Worm (Caenorhabditis elegans) whole organism, young adult: ENCODE measurements around the gene M106.8.

Experiments used
- F33H1.4 ChIP-seq: fragments of 200-800 bp; sonication (Bioruptor generic); IDR thresholded peaks from 2 replicates; pipeline ENCODE4 v1.3.6; 2022; ENCODE audit warnings: missing genetic modification reagents, missing genetic modification characterization, missing compliant biosample characterization
- Y67H2A.10 ChIP-seq: fragments of 200-800 bp; sonication (Bioruptor generic); conservative IDR thresholded peaks from 2 replicates; pipeline ENCODE4 v1.3.6; 2022; ENCODE audit warnings: missing genetic modification reagents, missing genetic modification characterization, missing compliant biosample characterization
- athp-1 ChIP-seq: sonication (generic microtip); optimal IDR thresholded peaks from 2 replicates; lab custom pipeline; 2017; ENCODE audit warnings: mild to moderate bottlenecking, missing genetic modification characterization, missing compliant biosample characterization
- efl-1 ChIP-seq: fragments of 150-350 bp; optimal IDR thresholded peaks from 2 replicates; lab custom pipeline; 2014; ENCODE audit warnings: missing biosample characterization, missing genetic modification reagents, missing genetic modification characterization
- hlh-26 ChIP-seq: fragments of 200-800 bp; sonication (Bioruptor generic); conservative IDR thresholded peaks from 2 replicates; pipeline ENCODE4 v1.3.6; 2022; ENCODE audit warnings: missing genetic modification reagents, missing genetic modification characterization, missing compliant biosample characterization
- mes-4 ChIP-seq: sonication (generic microtip); optimal IDR thresholded peaks from 2 replicates; lab custom pipeline; 2016; ENCODE audit warnings: missing genotype, missing genetic modification characterization, missing compliant biosample characterization
- nfya-1 ChIP-seq: sonication (generic microtip); optimal IDR thresholded peaks from 2 replicates; lab custom pipeline; 2017; ENCODE audit warnings: antibody characterized with exemption, missing compliant biosample characterization, missing genetic modification characterization, borderline replicate concordance; ENCODE audit not compliant: insufficient read depth
- sea-2 ChIP-seq: fragments of 200-800 bp; sonication (Bioruptor generic); IDR thresholded peaks from 2 replicates; pipeline ENCODE4 v1.3.6; 2022; ENCODE audit warnings: missing genetic modification characterization, missing compliant biosample characterization
- tbx-9 ChIP-seq: sonication (generic microtip); optimal IDR thresholded peaks from 2 replicates; lab custom pipeline; 2016; ENCODE audit warnings: borderline replicate concordance, missing genetic modification characterization, inconsistent platforms, missing compliant biosample characterization
- unc-62 ChIP-seq: fragments of 150-350 bp; optimal IDR thresholded peaks from 2 replicates; lab custom pipeline; 2014; ENCODE audit warnings: missing biosample characterization, missing genetic modification reagents, missing genetic modification characterization

- no peak for TF ChIP-seq sea-2 (GFP tag; lab: Robert Waterston, UW)
- TF ChIP-seq nfya-1 (tag; lab: Kevin White, UChicago) = no peak
- TF ChIP-seq Y67H2A.10 = no peak
- peak; percentile 92 for TF ChIP-seq F33H1.4 (GFP tag; lab: Robert Waterston, UW)
- TF ChIP-seq efl-1 = peak; percentile 93
- no peak for TF ChIP-seq tbx-9 (tag; lab: Kevin White, UChicago)
- TF ChIP-seq mes-4 (tag; lab: Kevin White, UChicago) = no peak
- no peak for TF ChIP-seq athp-1 (tag; lab: Kevin White, UChicago)
- no peak for TF ChIP-seq hlh-26 (GFP tag; lab: Robert Waterston, UW)
- TF ChIP-seq unc-62 (GFP tag; lab: Kevin White, UChicago) = no peak
Observed at ce11 chrII:10884396-10884795, 41.0 kb upstream of the M106.8 start, which contains the start of gene egg-3.
